Fruit fly (Drosophila melanogaster) whole organism, embryonic: ENCODE results near the gene CG14195.

Experiments
- Antp ChIP-seq: fragments of 200-800 bp; sonication (Bioruptor generic); optimal IDR thresholded peaks from 3 replicates; lab custom pipeline; 2016; ENCODE audit warnings: missing biosample characterization, missing genetic modification characterization
- Blimp-1 ChIP-seq: fragments of 200-800 bp; sonication (Bioruptor generic); optimal IDR thresholded peaks from 3 replicates; lab custom pipeline; 2018; ENCODE audit warnings: missing biosample characterization, missing genetic modification characterization, mild to moderate bottlenecking, moderate library complexity, missing genetic modification reagents
- BtbVII ChIP-seq: fragments of 200-800 bp; sonication (Bioruptor generic); optimal IDR thresholded peaks from 3 replicates; lab custom pipeline; 2017; ENCODE audit warnings: missing biosample characterization, mild to moderate bottlenecking, missing genetic modification characterization
- CG10959 ChIP-seq: fragments of 200-800 bp; sonication (Bioruptor generic); IDR thresholded peaks from 2 replicates; pipeline ENCODE4 v1.3.6; 2022; ENCODE audit warnings: missing biosample characterization, missing genetic modification characterization
- CG11398 ChIP-seq: fragments of 200-800 bp; sonication (Bioruptor generic); optimal IDR thresholded peaks from 2 replicates; lab custom pipeline; 2016; ENCODE audit warnings: missing biosample characterization, missing genetic modification characterization
- CG11456 ChIP-seq: fragments of 200-800 bp; sonication (Bioruptor generic); IDR thresholded peaks from 3 replicates; pipeline ENCODE4 v1.3.6; 2022; ENCODE audit warnings: missing biosample characterization, missing genetic modification characterization
- CG12391 ChIP-seq: fragments of 200-800 bp; sonication (Bioruptor generic); optimal IDR thresholded peaks from 3 replicates; lab custom pipeline; 2018; ENCODE audit warnings: missing biosample characterization, mild to moderate bottlenecking, missing genetic modification characterization, moderate library complexity
- CG16815 ChIP-seq: fragments of 200-800 bp; sonication (Bioruptor generic); optimal IDR thresholded peaks from 3 replicates; lab custom pipeline; 2017; ENCODE audit warnings: missing biosample characterization, mild to moderate bottlenecking, missing genetic modification characterization
- CG17186 ChIP-seq: fragments of 200-800 bp; sonication (Bioruptor generic); optimal IDR thresholded peaks from 3 replicates; lab custom pipeline; 2017; ENCODE audit warnings: missing biosample characterization, missing genetic modification reagents, missing genetic modification characterization
- CG17829 ChIP-seq: fragments of 200-800 bp; optimal IDR thresholded peaks from 2 replicates; lab custom pipeline; 2019; ENCODE audit warnings: missing biosample characterization, mild to moderate bottlenecking, missing genetic modification characterization, moderate library complexity
- CG2875 ChIP-seq: fragments of 200-800 bp; sonication (Bioruptor generic); optimal IDR thresholded peaks from 2 replicates; lab custom pipeline; 2017; ENCODE audit warnings: missing biosample characterization, mild to moderate bottlenecking, missing genetic modification characterization, missing genetic modification reagents
- CG30403 ChIP-seq: fragments of 200-800 bp; sonication (Bioruptor generic); optimal IDR thresholded peaks from 3 replicates; lab custom pipeline; 2016; ENCODE audit warnings: missing biosample characterization, missing genetic modification characterization
- CG32772 ChIP-seq: fragments of 200-800 bp; sonication (Bioruptor generic); IDR thresholded peaks from 2 replicates; pipeline ENCODE4 v1.3.6; 2022; ENCODE audit warnings: missing biosample characterization, missing genetic modification characterization
- CG3838 ChIP-seq: fragments of 200-800 bp; sonication (Bioruptor generic); optimal IDR thresholded peaks from 3 replicates; lab custom pipeline; 2016; ENCODE audit warnings: missing biosample characterization, missing genetic modification characterization
- CG42726 ChIP-seq: fragments of 200-800 bp; sonication (Bioruptor generic); IDR thresholded peaks from 2 replicates; pipeline ENCODE4 v1.3.6; 2022; ENCODE audit warnings: missing biosample characterization, missing genetic modification characterization; ENCODE audit not compliant: partially characterized antibody
- CG5953 ChIP-seq: fragments of 200-800 bp; sonication (Bioruptor generic); IDR thresholded peaks from 2 replicates; pipeline ENCODE4 v1.3.6; 2022; ENCODE audit warnings: missing biosample characterization, missing genetic modification characterization
- CG6272 ChIP-seq: fragments of 200-800 bp; sonication (Bioruptor generic); IDR thresholded peaks from 2 replicates; pipeline ENCODE4 v1.3.6; 2022; ENCODE audit warnings: missing biosample characterization, missing genetic modification characterization
- CG7786 ChIP-seq: fragments of 200-800 bp; sonication (Bioruptor generic); optimal IDR thresholded peaks from 2 replicates; lab custom pipeline; 2016; ENCODE audit warnings: missing biosample characterization, missing genetic modification characterization
- CG8281 ChIP-seq: fragments of 200-800 bp; sonication (Bioruptor generic); optimal IDR thresholded peaks from 2 replicates; lab custom pipeline; 2018; ENCODE audit warnings: missing biosample characterization, mild to moderate bottlenecking, missing genetic modification characterization, moderate library complexity
- Chrac-16 ChIP-seq: fragments of 200-800 bp; sonication (Bioruptor generic); optimal IDR thresholded peaks from 3 replicates; lab custom pipeline; 2016; ENCODE audit warnings: missing biosample characterization, missing genetic modification characterization
- Dad ChIP-seq: fragments of 200-800 bp; sonication (Bioruptor generic); optimal IDR thresholded peaks from 3 replicates; lab custom pipeline; 2016; ENCODE audit warnings: missing biosample characterization, missing genetic modification characterization
- Dll ChIP-seq: fragments of 200-800 bp; sonication (Bioruptor generic); IDR thresholded peaks from 4 replicates; pipeline ENCODE4 v1.3.6; 2022; ENCODE audit warnings: missing biosample characterization, missing genetic modification characterization; ENCODE audit not compliant: partially characterized antibody
- E2f1 ChIP-seq: fragments of 200-800 bp; sonication (Bioruptor generic); IDR thresholded peaks from 2 replicates; pipeline ENCODE4 v1.3.6; 2022; ENCODE audit warnings: missing biosample characterization, missing genetic modification characterization
- Ets65A ChIP-seq: fragments of 200-800 bp; sonication (Bioruptor generic); peaks from one replicate; lab custom pipeline; 2016; ENCODE audit warnings: missing biosample characterization, missing genetic modification characterization
- Gug ChIP-seq: fragments of 200-800 bp; sonication (Bioruptor generic); IDR thresholded peaks from 4 replicates; pipeline ENCODE4 v1.3.6; 2022; ENCODE audit warnings: missing biosample characterization, missing genetic modification characterization
- Hey ChIP-seq: fragments of 200-800 bp; sonication (Bioruptor generic); optimal IDR thresholded peaks from 3 replicates; lab custom pipeline; 2018; ENCODE audit warnings: missing biosample characterization, mild to moderate bottlenecking, missing genetic modification characterization
- Hr51 ChIP-seq, 2 experiments: fragments of 200-800 bp; sonication (Bioruptor generic); optimal IDR thresholded peaks; 2 replicates in 1 of 2; 3 replicates in 1 of 2; lab custom pipeline; 2016 to 2018; ENCODE audit warnings: missing biosample characterization in 2 of 2, missing genetic modification characterization in 2 of 2, mild to moderate bottlenecking in 1 of 2, moderate library complexity in 1 of 2
- NC2β ChIP-seq: fragments of 200-800 bp; sonication (Bioruptor generic); optimal IDR thresholded peaks from 2 replicates; lab custom pipeline; 2016; ENCODE audit warnings: missing biosample characterization, missing genetic modification characterization
- NfI ChIP-seq: fragments of 200-800 bp; sonication (Bioruptor generic); optimal IDR thresholded peaks from 3 replicates; lab custom pipeline; 2018; ENCODE audit warnings: missing biosample characterization, mild to moderate bottlenecking, missing genetic modification characterization, moderate library complexity
- Opbp ChIP-seq: fragments of 200-800 bp; sonication (Bioruptor generic); IDR thresholded peaks from 3 replicates; pipeline ENCODE4 v1.3.6; 2022; ENCODE audit warnings: missing biosample characterization, missing genetic modification characterization; ENCODE audit not compliant: partially characterized antibody
- Ptx1 ChIP-seq: fragments of 200-800 bp; sonication (Bioruptor generic); IDR thresholded peaks from 2 replicates; pipeline ENCODE4 v1.3.6; 2022; ENCODE audit warnings: missing biosample characterization, missing genetic modification characterization
- Trl ChIP-seq, 3 experiments: fragments of >200 bp in 2 of 3; fragments of 200-800 bp in 1 of 3; sonication (Bioruptor generic) in 1 of 3; optimal IDR thresholded peaks; 2 replicates in 1 of 3; 3 replicates in 2 of 3; lab custom pipeline; 2016 to 2017; ENCODE audit warnings: missing biosample characterization in 1 of 3, missing genetic modification characterization in 1 of 3
- ap ChIP-seq: fragments of 200-800 bp; sonication (Bioruptor generic); IDR thresholded peaks from 2 replicates; pipeline ENCODE4 v1.3.6; 2022; ENCODE audit warnings: missing biosample characterization, missing genetic modification characterization
- ash1 ChIP-seq: fragments of 200-800 bp; sonication (Bioruptor generic); optimal IDR thresholded peaks from 2 replicates; lab custom pipeline; 2018; ENCODE audit warnings: missing biosample characterization, mild to moderate bottlenecking, missing genetic modification characterization
- cad ChIP-seq: fragments of >200 bp; optimal IDR thresholded peaks from 2 replicates; lab custom pipeline; 2017; ENCODE audit warnings: missing biosample characterization, missing genetic modification characterization
- cas ChIP-seq: fragments of 200-800 bp; sonication (Bioruptor generic); IDR thresholded peaks from 2 replicates; pipeline ENCODE4 v1.3.6; 2022; ENCODE audit warnings: missing biosample characterization, missing genetic modification characterization
- dan ChIP-seq: fragments of 200-800 bp; sonication (Bioruptor generic); IDR thresholded peaks from 2 replicates; pipeline ENCODE4 v1.3.6; 2022; ENCODE audit warnings: missing biosample characterization, missing genetic modification characterization
- dimm ChIP-seq: fragments of 200-800 bp; sonication (Bioruptor generic); IDR thresholded peaks from 2 replicates; pipeline ENCODE4 v1.3.6; 2022; ENCODE audit warnings: missing biosample characterization, missing genetic modification characterization
- gt ChIP-seq: fragments of 200-800 bp; sonication (Bioruptor generic); IDR thresholded peaks from 2 replicates; pipeline ENCODE4 v1.3.6; 2022; ENCODE audit warnings: missing biosample characterization, missing genetic modification characterization
- her ChIP-seq: fragments of 200-800 bp; sonication (Bioruptor generic); optimal IDR thresholded peaks from 2 replicates; lab custom pipeline; 2016; ENCODE audit warnings: missing biosample characterization, missing genetic modification characterization
- jigr1 ChIP-seq: fragments of 200-800 bp; sonication (Bioruptor generic); IDR thresholded peaks from 3 replicates; pipeline ENCODE4 v1.3.6; 2022; ENCODE audit warnings: missing biosample characterization, missing genetic modification characterization
- jumu ChIP-seq: fragments of 200-800 bp; sonication (Bioruptor generic); optimal IDR thresholded peaks from 3 replicates; lab custom pipeline; 2016; ENCODE audit warnings: missing biosample characterization, missing genetic modification characterization
- kay ChIP-seq: fragments of 200-800 bp; sonication (Bioruptor generic); optimal IDR thresholded peaks from 2 replicates; lab custom pipeline; 2016; ENCODE audit warnings: missing biosample characterization, missing genetic modification characterization
- maf-S ChIP-seq: fragments of 200-800 bp; sonication (Bioruptor generic); optimal IDR thresholded peaks from 2 replicates; lab custom pipeline; 2016; ENCODE audit warnings: missing biosample characterization, missing genetic modification characterization
- psq ChIP-seq: fragments of 200-800 bp; sonication (Bioruptor generic); optimal IDR thresholded peaks from 2 replicates; lab custom pipeline; 2017; ENCODE audit warnings: missing biosample characterization, missing genetic modification characterization
- row ChIP-seq: fragments of 200-800 bp; sonication (Bioruptor generic); IDR thresholded peaks from 3 replicates; pipeline ENCODE4 v1.3.6; 2022; ENCODE audit warnings: missing biosample characterization, missing genetic modification characterization
- stc ChIP-seq: fragments of 200-800 bp; sonication (Bioruptor generic); IDR thresholded peaks from 2 replicates; pipeline ENCODE4 v1.3.6; 2022; ENCODE audit warnings: missing biosample characterization, missing genetic modification characterization
- toy ChIP-seq: fragments of 200-800 bp; sonication (Bioruptor generic); IDR thresholded peaks from 2 replicates; pipeline ENCODE4 v1.3.6; 2022; ENCODE audit warnings: missing biosample characterization, missing genetic modification characterization
- zfh1 ChIP-seq: fragments of 200-800 bp; sonication (Bioruptor generic); IDR thresholded peaks from 3 replicates; pipeline ENCODE4 v1.3.6; 2022; ENCODE audit warnings: missing biosample characterization, missing genetic modification characterization

CG14195 gene

dm6 chrX:19247200-19248052, 35.5 kb upstream of the CG14195 start, which contains the start of gene CG7992 (continued):
- TF ChIP-seq BtbVII (GFP tag; lab: Kevin White, UChicago) (peak; percentile 72), cas (GFP tag; lab: Robert Waterston, UW) (no peak), CG42726 (GFP tag; lab: Robert Waterston, UW) (no peak), Blimp-1 (GFP tag; lab: Kevin White, UChicago) (no peak), zfh1 (GFP tag; lab: Robert Waterston, UW) (no peak), her (peak; percentile 18), CG17829 (tag; lab: Kevin White, UChicago) (peak; percentile 2), CG30403 (peak; percentile 70), CG17186 (no peak), Chrac-16 (peak; percentile 21), CG2875 (GFP tag; lab: Kevin White, UChicago) (no peak), psq (GFP tag; lab: Kevin White, UChicago) (no peak), Antp (GFP tag; lab: Kevin White, UChicago) (peak; percentile 45), CG32772 (GFP tag; lab: Robert Waterston, UW) (peak; percentile 41; the same call in 1 of the 2 replicates), stc (0 out of 2 replicates have a peak, but pooled peaks have one; percentile 13), CG8281 (tag; lab: Kevin White, UChicago) (peak; percentile 2), gt (GFP tag; lab: Robert Waterston, UW) (no peak), Opbp (no peak), CG5953 (GFP tag; lab: Robert Waterston, UW) (no peak; the same call in 1 of the 2 replicates), CG11456 (GFP tag; lab: Robert Waterston, UW) (no peak), CG10959 (GFP tag; lab: Robert Waterston, UW) (no peak), Ets65A (GFP tag; lab: Kevin White, UChicago) (no peak), CG16815 (GFP tag; lab: Kevin White, UChicago) (peak; percentile 36), CG12391 (tag; lab: Kevin White, UChicago) (peak; percentile 55), NC2β (GFP tag; lab: Kevin White, UChicago) (no peak), jigr1 (no peak), ap (no peak), maf-S (GFP tag; lab: Kevin White, UChicago) (peak; percentile 19), CG6272 (GFP tag; lab: Robert Waterston, UW) (no peak), toy (GFP tag; lab: Robert Waterston, UW) (no peak), Gug (GFP tag; lab: Robert Waterston, UW) (0 out of 4 replicates have a peak, but pooled peaks have one; percentile 13), CG3838 (GFP tag; lab: Kevin White, UChicago) (no peak), CG7786 (GFP tag; lab: Kevin White, UChicago) (peak; percentile 67), dimm (no peak), cad (GFP tag; lab: Kevin White, UChicago) (no peak), Hey (tag; lab: Kevin White, UChicago) (no peak), Trl (optimal IDR thresholded peaks at IDR 0.05; lab: Kevin White, UChicago) (no peak), Trl (GFP tag; optimal IDR thresholded peaks at IDR 0.05; lab: Kevin White, UChicago) (peak; percentile 52), kay (peak; percentile 88), NfI (GFP tag; lab: Kevin White, UChicago) (peak; percentile 49), dan (GFP tag; lab: Robert Waterston, UW) (no peak), Ptx1 (GFP tag; lab: Robert Waterston, UW) (peak; percentile 57), row (GFP tag; lab: Robert Waterston, UW) (peak; percentile 81), CG11398 (GFP tag; lab: Kevin White, UChicago) (peak; percentile 39), Dll (no peak), E2f1 (GFP tag; lab: Robert Waterston, UW) (0 out of 2 replicates have a peak, but pooled peaks have one; percentile 27), Dad (GFP tag; lab: Kevin White, UChicago) (peak; percentile 0), jumu (GFP tag; lab: Kevin White, UChicago) (peak; percentile 37), ash1 (GFP tag; lab: Kevin White, UChicago) (no peak), Hr51 (GFP tag; optimal IDR thresholded peaks at IDR 0.05; lab: Kevin White, UChicago) (peak; percentile 29 to 69)
